Worm (Caenorhabditis elegans): Measurements from ENCODE around the gene srw-107.

srw-107 gene

ce11 chrV:521517-521916 lies at the start of gene srw-107:
Gene srw-107 (minus strand): TSS chrV:521617.
- TF ChIP-seq hlh-6 (tag; optimal IDR thresholded peaks at IDR 0.05): no peak
- TF ChIP-seq lim-6 (tag; optimal IDR thresholded peaks at IDR 0.05): no peak
- TF ChIP-seq ceh-31 (tag; optimal IDR thresholded peaks at IDR 0.05): no peak
- TF ChIP-seq elt-2 (tag; optimal IDR thresholded peaks at IDR 0.05): no peak
- TF ChIP-seq ref-2 (tag; optimal IDR thresholded peaks at IDR 0.05): no peak
- no peak for TF ChIP-seq pag-3 (tag; optimal IDR thresholded peaks at IDR 0.05; ENCODE audit: borderline replicate concordance)
- no peak for TF ChIP-seq pros-1 (tag; optimal IDR thresholded peaks at IDR 0.05)
- no peak for TF ChIP-seq pha-4 (tag; optimal IDR thresholded peaks at IDR 0.05)
- no peak for TF ChIP-seq che-1 (tag; optimal IDR thresholded peaks at IDR 0.05)

- no peak for TF ChIP-seq che-1 (tag; optimal IDR thresholded peaks at IDR 0.05)
- TF ChIP-seq npax-4 (tag; optimal IDR thresholded peaks at IDR 0.05): no peak
- TF ChIP-seq pag-3 (tag; optimal IDR thresholded peaks at IDR 0.05; ENCODE audit: borderline replicate concordance): no peak
- no peak for TF ChIP-seq pat-9 (tag; optimal IDR thresholded peaks at IDR 0.05)
- TF ChIP-seq T23F11.4 (GFP tag; optimal IDR thresholded peaks at IDR 0.05): no peak
- TF ChIP-seq nfya-1 (tag; optimal IDR thresholded peaks at IDR 0.05): no peak
- TF ChIP-seq ceh-24 (tag; optimal IDR thresholded peaks at IDR 0.05): no peak
- TF ChIP-seq pha-4 (tag; optimal IDR thresholded peaks at IDR 0.05): no peak
- no peak for TF ChIP-seq ceh-34 (tag; optimal IDR thresholded peaks at IDR 0.05)
- TF ChIP-seq hlh-15 (tag; optimal IDR thresholded peaks at IDR 0.05): no peak
- TF ChIP-seq ceh-2 (tag; optimal IDR thresholded peaks at IDR 0.05): no peak
- TF ChIP-seq sox-2 (GFP tag; IDR thresholded peaks at IDR 0.05): no peak
- no peak for TF ChIP-seq ttx-3 (tag; optimal IDR thresholded peaks at IDR 0.05)
- no peak for TF ChIP-seq Y22D7AL.16 (tag; optimal IDR thresholded peaks at IDR 0.05)
Measured at ce11 chrV:568105-568504, 46.7 kb upstream of the srw-107 start, which contains the start of gene sri-72. Gene sri-72 (minus strand): TSS chrV:568205.

ce11 chrV:565984-566383 lies 44.6 kb upstream of the srw-107 start, which contains the start of gene sri-73:
Gene sri-73 (minus strand): TSS chrV:566084.
- TF ChIP-seq odd-2 (tag; optimal IDR thresholded peaks at IDR 0.05): no peak

DNA sequence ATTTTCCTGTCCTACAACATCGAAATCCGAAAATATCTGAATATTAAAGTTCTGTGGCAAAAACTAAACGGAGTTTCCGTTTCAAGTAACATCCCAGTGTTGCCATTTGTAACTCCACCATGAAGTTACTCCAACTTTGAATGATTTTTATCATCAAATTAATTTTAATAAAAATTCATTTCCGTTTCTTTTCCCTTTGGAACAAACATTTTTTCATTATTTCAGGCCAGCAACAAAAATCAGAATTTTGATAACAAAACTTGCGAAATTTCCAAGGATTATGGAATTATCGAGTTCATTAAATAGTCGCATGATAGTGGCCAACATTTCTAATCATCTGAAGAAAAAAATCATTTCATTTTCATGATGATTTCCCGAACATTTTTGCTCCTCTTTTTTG lies 41.4 kb upstream of the srw-107 start, which contains the start of gene C14C6.2:
C14C6.2 (plus strand) TSS at position 301 of the 400 bp plus-strand sequence.
- TF ChIP-seq dve-1 (tag; optimal IDR thresholded peaks at IDR 0.05) (no peak), nfya-1 (tag; optimal IDR thresholded peaks at IDR 0.05) (no peak), C08G9.2 (tag; optimal IDR thresholded peaks at IDR 0.05) (no peak), fkh-10 (GFP tag; optimal IDR thresholded peaks at IDR 0.05) (no peak), pha-2 (tag; optimal IDR thresholded peaks at IDR 0.05) (no peak)

DNA sequence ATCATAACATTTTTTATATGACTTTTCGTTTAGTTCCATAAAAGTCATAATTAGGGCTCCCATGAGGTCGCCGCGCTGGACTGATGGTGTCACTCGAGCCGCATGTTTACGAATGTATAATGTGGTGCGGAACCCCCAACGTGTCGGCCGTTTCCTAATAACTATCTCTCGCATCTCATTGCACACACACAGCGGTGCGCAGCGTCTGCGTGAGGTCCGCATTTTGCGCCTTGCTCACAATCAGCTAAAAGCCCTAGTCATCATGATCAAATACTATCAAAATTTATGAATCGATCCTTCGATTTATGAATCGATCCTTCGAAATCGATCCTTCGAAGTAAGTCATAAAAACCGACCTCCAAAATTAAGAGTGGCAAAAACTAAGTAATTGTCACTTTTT lies 38.5 kb upstream of the srw-107 start, which contains the start of gene srx-7:
srx-7 (plus strand) TSS at position 256 of the 400 bp plus-strand sequence.
- no peak for TF ChIP-seq C08G9.2 (tag; optimal IDR thresholded peaks at IDR 0.05)
- TF ChIP-seq fkh-6 (tag; optimal IDR thresholded peaks at IDR 0.05): no peak
- no peak for TF ChIP-seq K09A11.1 (tag; optimal IDR thresholded peaks at IDR 0.05; ENCODE audit: insufficient read depth)
- TF ChIP-seq gmeb-2 (tag; optimal IDR thresholded peaks at IDR 0.05): no peak
- TF ChIP-seq tbx-2 (tag; optimal IDR thresholded peaks at IDR 0.05): no peak
- no peak for TF ChIP-seq ztf-16 (tag; optimal IDR thresholded peaks at IDR 0.05)
- TF ChIP-seq sox-4 (tag; optimal IDR thresholded peaks at IDR 0.05): no peak
- no peak for TF ChIP-seq ahr-1 (tag; optimal IDR thresholded peaks at IDR 0.05)
- no peak for TF ChIP-seq dve-1 (tag; optimal IDR thresholded peaks at IDR 0.05)
- no peak for TF ChIP-seq che-1 (tag; optimal IDR thresholded peaks at IDR 0.05)
- no peak for TF ChIP-seq odd-2 (tag; optimal IDR thresholded peaks at IDR 0.05)
- TF ChIP-seq hlh-30 (tag; optimal IDR thresholded peaks at IDR 0.05; ENCODE audit: insufficient read depth): no peak
- TF ChIP-seq elt-4 (tag; optimal IDR thresholded peaks at IDR 0.05): no peak
- no peak for TF ChIP-seq fkh-10 (GFP tag; optimal IDR thresholded peaks at IDR 0.05)
- TF ChIP-seq pqm-1 (tag; optimal IDR thresholded peaks at IDR 0.05): no peak
- TF ChIP-seq ets-4 (tag; optimal IDR thresholded peaks at IDR 0.05): no peak
- TF ChIP-seq ceh-18 (tag; optimal IDR thresholded peaks at IDR 0.05): no peak
